Worm (Caenorhabditis elegans) whole organism, young adult: ENCODE measurements around the gene C18E9.8.

Experiments
- B0019.2 ChIP-seq: fragments of 200-800 bp; sonication (Bioruptor generic); conservative IDR thresholded peaks from 2 replicates; pipeline ENCODE4 v1.3.6; 2022; ENCODE audit warnings: missing genetic modification reagents, missing genetic modification characterization, missing compliant biosample characterization
- B0336.3 ChIP-seq: fragments of 200-800 bp; sonication (Bioruptor generic); IDR thresholded peaks from 2 replicates; pipeline ENCODE4 v1.3.6; 2022; ENCODE audit warnings: missing genetic modification characterization, missing compliant biosample characterization
- C06A6.2 ChIP-seq: fragments of 200-800 bp; sonication (Bioruptor generic); conservative IDR thresholded peaks from 2 replicates; pipeline ENCODE4 v1.3.6; 2022; ENCODE audit warnings: missing genetic modification characterization, missing compliant biosample characterization
- F10E7.11 ChIP-seq: sonication (generic microtip); optimal IDR thresholded peaks from 2 replicates; lab custom pipeline; 2017; ENCODE audit warnings: mild to moderate bottlenecking, missing genetic modification characterization, moderate library complexity, missing compliant biosample characterization
- F23B12.7 ChIP-seq: sonication (generic microtip); optimal IDR thresholded peaks from 2 replicates; lab custom pipeline; 2017; ENCODE audit warnings: missing genetic modification characterization, mild to moderate bottlenecking, missing compliant biosample characterization, antibody characterized with exemption, moderate library complexity; ENCODE audit not compliant: insufficient read depth
- F33H1.4 ChIP-seq: fragments of 200-800 bp; sonication (Bioruptor generic); IDR thresholded peaks from 2 replicates; pipeline ENCODE4 v1.3.6; 2022; ENCODE audit warnings: missing genetic modification reagents, missing genetic modification characterization, missing compliant biosample characterization
- F52B5.7 ChIP-seq: sonication (generic microtip); optimal IDR thresholded peaks from 2 replicates; lab custom pipeline; 2016; ENCODE audit warnings: mild to moderate bottlenecking, missing genetic modification characterization, missing compliant biosample characterization
- T07F8.4 ChIP-seq: sonication (generic microtip); optimal IDR thresholded peaks from 2 replicates; lab custom pipeline; 2016; ENCODE audit warnings: mild to moderate bottlenecking, missing genetic modification characterization, moderate library complexity, missing compliant biosample characterization
- ZK185.1 ChIP-seq: sonication (generic microtip); optimal IDR thresholded peaks from 2 replicates; lab custom pipeline; 2016; ENCODE audit warnings: mild to moderate bottlenecking, missing genetic modification characterization, missing compliant biosample characterization; ENCODE audit not compliant: poor library complexity, severe bottlenecking
- ama-1 ChIP-seq, 3 experiments: fragments of 150-350 bp in 1 of 3; sonication (generic microtip) in 2 of 3; optimal IDR thresholded peaks; 2 replicates each; lab custom pipeline; 2014 to 2018; ENCODE audit warnings: missing biosample characterization in 2 of 3, missing genetic modification characterization in 2 of 3, missing genetic modification reagents in 2 of 3
- athp-1 ChIP-seq: sonication (generic microtip); optimal IDR thresholded peaks from 2 replicates; lab custom pipeline; 2017; ENCODE audit warnings: mild to moderate bottlenecking, missing genetic modification characterization, missing compliant biosample characterization
- attf-5 ChIP-seq: fragments of 200-800 bp; sonication (Bioruptor generic); optimal IDR thresholded peaks from 2 replicates; lab custom pipeline; 2018; ENCODE audit warnings: mild to moderate bottlenecking, missing genetic modification characterization, missing compliant biosample characterization
- attf-6 ChIP-seq: fragments of 200-800 bp; sonication (Bioruptor generic); IDR thresholded peaks from 2 replicates; pipeline ENCODE4 v1.3.6; 2022; ENCODE audit warnings: missing genetic modification reagents, missing genetic modification characterization, missing compliant biosample characterization
- ccch-3 ChIP-seq: fragments of 200-800 bp; sonication (Bioruptor generic); optimal IDR thresholded peaks from 2 replicates; lab custom pipeline; 2018; ENCODE audit warnings: mild to moderate bottlenecking, missing genetic modification characterization, missing compliant biosample characterization
- cebp-2 ChIP-seq: fragments of 200-800 bp; sonication (Bioruptor generic); IDR thresholded peaks from 2 replicates; pipeline ENCODE4 v1.3.6; 2022; ENCODE audit warnings: missing genetic modification characterization, missing compliant biosample characterization
- ceh-27 ChIP-seq: fragments of 200-800 bp; sonication (Bioruptor generic); optimal IDR thresholded peaks from 2 replicates; lab custom pipeline; 2018; ENCODE audit warnings: mild to moderate bottlenecking, missing genetic modification characterization, moderate library complexity, missing compliant biosample characterization
- ceh-40 ChIP-seq: fragments of 200-800 bp; sonication (Bioruptor generic); IDR thresholded peaks from 2 replicates; pipeline ENCODE4 v1.3.6; 2022; ENCODE audit warnings: missing genetic modification characterization, missing compliant biosample characterization
- die-1 ChIP-seq: sonication (generic microtip); optimal IDR thresholded peaks from 2 replicates; lab custom pipeline; 2016; ENCODE audit warnings: missing genotype, mild to moderate bottlenecking, missing genetic modification characterization, missing compliant biosample characterization
- efl-1 ChIP-seq: fragments of 150-350 bp; optimal IDR thresholded peaks from 2 replicates; lab custom pipeline; 2014; ENCODE audit warnings: missing biosample characterization, missing genetic modification reagents, missing genetic modification characterization
- egl-44 ChIP-seq: fragments of 200-800 bp; sonication (Bioruptor generic); IDR thresholded peaks from 2 replicates; pipeline ENCODE4 v1.3.6; 2022; ENCODE audit warnings: missing genetic modification reagents, missing genetic modification characterization, missing compliant biosample characterization
- ets-4 ChIP-seq: fragments of 200-800 bp; sonication (Bioruptor generic); optimal IDR thresholded peaks from 2 replicates; lab custom pipeline; 2018; ENCODE audit warnings: mild to moderate bottlenecking, missing genetic modification characterization, missing compliant biosample characterization
- fkh-3 ChIP-seq: sonication (generic microtip); optimal IDR thresholded peaks from 2 replicates; lab custom pipeline; 2016; ENCODE audit warnings: mild to moderate bottlenecking, missing genetic modification characterization, missing compliant biosample characterization
- him-1 ChIP-seq: sonication (generic microtip); optimal IDR thresholded peaks from 2 replicates; lab custom pipeline; 2016; ENCODE audit warnings: missing genotype, missing genetic modification reagents, missing genetic modification characterization, missing compliant biosample characterization
- hlh-26 ChIP-seq: fragments of 200-800 bp; sonication (Bioruptor generic); conservative IDR thresholded peaks from 2 replicates; pipeline ENCODE4 v1.3.6; 2022; ENCODE audit warnings: missing genetic modification reagents, missing genetic modification characterization, missing compliant biosample characterization
- lag-1 ChIP-seq: fragments of 200-800 bp; sonication (Bioruptor generic); IDR thresholded peaks from 2 replicates; pipeline ENCODE4 v1.3.6; 2022; ENCODE audit warnings: missing genetic modification reagents, missing genetic modification characterization, missing compliant biosample characterization
- lin-40 ChIP-seq: sonication (generic microtip); optimal IDR thresholded peaks from 2 replicates; lab custom pipeline; 2016; ENCODE audit warnings: missing genetic modification characterization, mild to moderate bottlenecking, missing compliant biosample characterization, missing genotype, missing genetic modification reagents
- lin-54 ChIP-seq: fragments of 200-800 bp; sonication (Bioruptor generic); optimal IDR thresholded peaks from 2 replicates; lab custom pipeline; 2018; ENCODE audit warnings: mild to moderate bottlenecking, missing genetic modification characterization, missing compliant biosample characterization
- lsl-1 ChIP-seq: fragments of 200-800 bp; sonication (Bioruptor generic); optimal IDR thresholded peaks from 2 replicates; lab custom pipeline; 2018; ENCODE audit warnings: mild to moderate bottlenecking, missing genetic modification characterization, moderate library complexity, missing compliant biosample characterization
- madf-6 ChIP-seq: fragments of 200-800 bp; sonication (Bioruptor generic); IDR thresholded peaks from 2 replicates; pipeline ENCODE4 v1.3.6; 2022; ENCODE audit warnings: missing genetic modification reagents, missing genetic modification characterization, missing compliant biosample characterization
- madf-8 ChIP-seq: fragments of 200-800 bp; sonication (Bioruptor generic); conservative IDR thresholded peaks from 2 replicates; pipeline ENCODE4 v1.3.6; 2022; ENCODE audit warnings: missing genetic modification reagents, missing genetic modification characterization, missing compliant biosample characterization
- mcd-1 ChIP-seq: fragments of 200-800 bp; sonication (Bioruptor generic); IDR thresholded peaks from 2 replicates; pipeline ENCODE4 v1.3.6; 2022; ENCODE audit warnings: missing genetic modification reagents, missing genetic modification characterization, missing compliant biosample characterization
- nfya-1 ChIP-seq: sonication (generic microtip); optimal IDR thresholded peaks from 2 replicates; lab custom pipeline; 2017; ENCODE audit warnings: antibody characterized with exemption, missing compliant biosample characterization, missing genetic modification characterization, borderline replicate concordance; ENCODE audit not compliant: insufficient read depth
- nhr-27 ChIP-seq: fragments of 200-800 bp; sonication (Bioruptor generic); optimal IDR thresholded peaks from 2 replicates; lab custom pipeline; 2018; ENCODE audit warnings: mild to moderate bottlenecking, missing genetic modification characterization, moderate library complexity, missing compliant biosample characterization
- pha-4 ChIP-seq: fragments of 150-350 bp; sonication (generic microtip); optimal IDR thresholded peaks from 2 replicates; lab custom pipeline; 2014; ENCODE audit warnings: missing biosample characterization, missing genetic modification reagents, missing genetic modification characterization
- rpc-1 ChIP-seq, 2 experiments: fragments of 150-350 bp in 1 of 2; sonication (generic microtip) in 1 of 2; optimal IDR thresholded peaks; 2 replicates each; lab custom pipeline; 2014 to 2018; ENCODE audit warnings: missing biosample characterization in 1 of 2, missing genetic modification characterization in 1 of 2, missing genetic modification reagents in 1 of 2, missing genotype in 1 of 2
- sdz-38 ChIP-seq: sonication (generic microtip); optimal IDR thresholded peaks from 2 replicates; lab custom pipeline; 2016; ENCODE audit warnings: missing genotype, missing genetic modification characterization, missing compliant biosample characterization
- snpc-1.3 ChIP-seq: sonication (generic microtip); optimal IDR thresholded peaks from 2 replicates; lab custom pipeline; 2017; ENCODE audit warnings: missing genetic modification characterization, mild to moderate bottlenecking, missing compliant biosample characterization, antibody characterized with exemption, moderate library complexity, missing genotype, missing genetic modification reagents; ENCODE audit not compliant: insufficient read depth
- sptf-2 ChIP-seq: fragments of 200-800 bp; sonication (Bioruptor generic); optimal IDR thresholded peaks from 2 replicates; lab custom pipeline; 2018; ENCODE audit warnings: mild to moderate bottlenecking, missing genetic modification characterization, missing compliant biosample characterization
- tbx-9 ChIP-seq: sonication (generic microtip); optimal IDR thresholded peaks from 2 replicates; lab custom pipeline; 2016; ENCODE audit warnings: borderline replicate concordance, missing genetic modification characterization, inconsistent platforms, missing compliant biosample characterization
- tlf-1 ChIP-seq: fragments of 200-800 bp; sonication (Bioruptor generic); optimal IDR thresholded peaks from 2 replicates; lab custom pipeline; 2018; ENCODE audit warnings: mild to moderate bottlenecking, missing genetic modification characterization, missing compliant biosample characterization
- xnd-1 ChIP-seq: sonication (generic microtip); optimal IDR thresholded peaks from 2 replicates; lab custom pipeline; 2016; ENCODE audit warnings: missing genotype, missing genetic modification reagents, missing genetic modification characterization, missing compliant biosample characterization
- ztf-22 ChIP-seq: fragments of 200-800 bp; sonication (Bioruptor generic); optimal IDR thresholded peaks from 2 replicates; lab custom pipeline; 2018; ENCODE audit warnings: mild to moderate bottlenecking, missing genetic modification characterization, moderate library complexity, missing compliant biosample characterization
- ztf-3 ChIP-seq: fragments of 200-800 bp; sonication (Bioruptor generic); optimal IDR thresholded peaks from 2 replicates; lab custom pipeline; 2018; ENCODE audit warnings: mild to moderate bottlenecking, missing genetic modification characterization, missing compliant biosample characterization

Gene C18E9.8

DNA sequence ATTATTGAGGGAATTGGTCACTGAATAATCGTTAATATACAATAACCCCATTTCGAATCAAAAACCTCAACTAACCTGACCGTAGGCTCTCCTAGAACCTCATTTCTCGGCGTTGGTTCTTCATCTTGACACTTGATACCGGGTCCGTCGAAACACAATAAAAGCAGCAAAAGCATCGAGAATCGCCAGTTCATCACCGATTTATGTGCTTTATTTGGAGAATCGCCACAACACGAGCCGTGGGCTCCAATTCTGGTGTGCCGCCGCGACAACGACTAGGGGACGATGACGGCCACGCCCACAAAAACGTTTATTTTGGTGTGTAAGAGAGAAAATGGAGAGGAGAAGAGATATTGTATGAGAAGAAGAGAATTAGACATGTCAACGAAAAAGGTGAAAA lies 40.5 kb downstream of the C18E9.8 start, which contains the start of gene cutl-15:
Gene cutl-15, minus strand, starts transcription at position 298 of the 400 bp plus-strand sequence.
- TF ChIP-seq ccch-3 (no peak), cebp-2 (GFP tag; lab: Robert Waterston, UW) (no peak), athp-1 (no peak), ceh-40 (GFP tag; lab: Robert Waterston, UW) (no peak), lin-54 (GFP tag; lab: Kevin White, UChicago) (no peak), ZK185.1 (tag; lab: Kevin White, UChicago) (no peak), sptf-2 (no peak), tbx-9 (tag; lab: Kevin White, UChicago) (no peak), sdz-38 (tag; lab: Kevin White, UChicago) (no peak), ztf-3 (no peak), B0336.3 (GFP tag; lab: Robert Waterston, UW) (no peak), attf-6 (GFP tag; lab: Robert Waterston, UW) (no peak), ama-1 (optimal IDR thresholded peaks at IDR 0.05; lab: Kevin White, UChicago) (no peak), ama-1 (GFP tag; optimal IDR thresholded peaks at IDR 0.05; lab: Kevin White, UChicago) (no peak), rpc-1 (optimal IDR thresholded peaks at IDR 0.05; lab: Kevin White, UChicago) (no peak), rpc-1 (tag; optimal IDR thresholded peaks at IDR 0.05; lab: Kevin White, UChicago) (no peak), egl-44 (GFP tag; lab: Robert Waterston, UW) (no peak), ceh-27 (no peak), tlf-1 (GFP tag; lab: Kevin White, UChicago) (no peak), F10E7.11 (no peak), C06A6.2 (GFP tag; lab: Robert Waterston, UW) (no peak), ets-4 (GFP tag; lab: Kevin White, UChicago) (no peak)
- TF ChIP-seq, all 124 proteins: peak for 0

DNA sequence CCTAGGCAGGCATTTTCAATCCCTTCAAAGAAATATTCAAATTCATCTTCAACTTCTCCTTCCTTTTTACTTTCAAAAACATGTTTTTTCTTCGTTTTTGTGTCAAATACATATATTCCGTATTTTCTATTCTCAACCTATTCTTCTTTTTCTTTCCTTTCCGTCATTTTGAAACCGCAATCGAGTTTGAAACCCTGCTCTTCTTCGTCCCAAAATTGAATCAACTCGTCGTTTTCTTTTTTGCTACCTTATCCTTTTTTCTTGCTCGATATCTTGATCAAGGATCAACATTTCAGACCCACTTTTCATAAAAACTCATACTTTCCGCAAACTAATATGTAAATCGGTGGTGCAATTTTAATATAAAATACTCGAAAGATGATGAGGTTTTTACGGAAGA lies 42.7 kb downstream of the C18E9.8 start:
- TF ChIP-seq attf-5 = no peak
- no peak for TF ChIP-seq hlh-26 (GFP tag; lab: Robert Waterston, UW)
- no peak for TF ChIP-seq lag-1 (GFP tag; lab: Robert Waterston, UW)
- no peak for TF ChIP-seq B0336.3 (GFP tag; lab: Robert Waterston, UW)
- no peak for TF ChIP-seq sdz-38 (tag; lab: Kevin White, UChicago)
- TF ChIP-seq B0019.2 (GFP tag; lab: Robert Waterston, UW) = no peak
- no peak for TF ChIP-seq nfya-1 (tag; lab: Kevin White, UChicago)
- no peak for TF ChIP-seq F23B12.7 (tag; lab: Kevin White, UChicago)
- TF ChIP-seq nhr-27 = no peak
- no peak for TF ChIP-seq egl-44 (GFP tag; lab: Robert Waterston, UW)
- no peak for TF ChIP-seq fkh-3 (tag; lab: Kevin White, UChicago)
- TF ChIP-seq lsl-1 (GFP tag; lab: Kevin White, UChicago) = no peak
- no peak for TF ChIP-seq ztf-22 (GFP tag; lab: Kevin White, UChicago)
- TF ChIP-seq snpc-1.3 (tag; lab: Kevin White, UChicago) = no peak
- TF ChIP-seq F52B5.7 (tag; lab: Kevin White, UChicago) = no peak
- TF ChIP-seq sptf-2 = no peak
- no peak for TF ChIP-seq ceh-40 (GFP tag; lab: Robert Waterston, UW)

DNA sequence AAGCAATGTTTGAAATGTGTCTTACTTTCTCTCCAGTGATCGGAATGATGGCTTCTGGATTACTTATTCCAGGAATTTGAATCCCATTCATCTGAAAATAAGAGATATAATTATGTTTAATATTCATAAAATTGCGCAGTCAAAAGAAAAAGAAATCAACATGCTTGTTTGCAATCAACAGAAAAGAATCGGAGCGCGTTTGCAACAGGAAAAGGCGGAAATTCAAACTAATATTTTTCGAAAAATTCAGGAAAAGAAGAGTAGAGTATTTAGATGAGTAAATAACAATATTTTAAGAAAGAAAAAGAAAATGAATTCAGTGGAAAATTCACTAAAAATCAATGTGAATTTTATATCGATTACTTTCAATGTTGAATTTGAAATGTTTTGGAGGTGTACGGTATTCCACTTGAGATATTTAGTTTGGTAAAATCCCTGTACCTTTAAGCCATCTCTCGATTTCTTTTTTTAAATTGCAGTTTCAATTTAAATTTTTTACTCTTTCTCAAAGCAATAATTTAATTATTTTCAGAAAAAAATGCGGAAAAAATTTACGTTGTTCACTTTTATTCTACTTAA lies 47.4 kb downstream of the C18E9.8 start, which contains the start of the genes set-17 and T21B10.4:
Gene set-17, minus strand, starts transcription at position 127 of the 579 bp plus-strand sequence.
Gene T21B10.4, plus strand, starts transcription at position 533 of the 579 bp plus-strand sequence.
- peak; percentile 80 for TF ChIP-seq lin-54 (GFP tag; lab: Kevin White, UChicago)
- TF ChIP-seq lin-40 (tag; lab: Kevin White, UChicago) = no peak
- no peak for TF ChIP-seq T07F8.4 (tag; lab: Kevin White, UChicago)
- 0 out of 2 replicates have a peak, but pooled peaks have one; percentile 24 for TF ChIP-seq madf-8 (GFP tag; lab: Robert Waterston, UW)
- TF ChIP-seq him-1 = peak; percentile 53
- peak; percentile 19 for TF ChIP-seq xnd-1 (tag; lab: Kevin White, UChicago)
- peak; percentile 84 for TF ChIP-seq lsl-1 (GFP tag; lab: Kevin White, UChicago)
- TF ChIP-seq F33H1.4 (GFP tag; lab: Robert Waterston, UW) = peak; percentile 81
- TF ChIP-seq efl-1 (GFP tag; lab: Kevin White, UChicago) = peak; percentile 25
- TF ChIP-seq die-1 (tag; lab: Kevin White, UChicago) = no peak
- peak; percentile 54 for TF ChIP-seq madf-6 (GFP tag; lab: Robert Waterston, UW)
- TF ChIP-seq tbx-9 (tag; lab: Kevin White, UChicago) = no peak
- no peak for TF ChIP-seq pha-4 (tag; lab: Kevin White, UChicago)
- TF ChIP-seq mcd-1 (GFP tag; lab: Robert Waterston, UW) = peak; percentile 19; the same call in 1 of the 2 replicates
